Fruit fly (Drosophila melanogaster) whole organism, embryonic: ENCODE measurements around the gene CG32855.

Source experiments
- CG9215 ChIP-seq: fragments of 200-800 bp; sonication (Bioruptor generic); IDR thresholded peaks from 2 replicates; pipeline ENCODE4 v1.3.6; 2022; ENCODE audit warnings: missing biosample characterization, missing genetic modification characterization
- Hey ChIP-seq: fragments of 200-800 bp; sonication (Bioruptor generic); optimal IDR thresholded peaks from 3 replicates; lab custom pipeline; 2018; ENCODE audit warnings: missing biosample characterization, mild to moderate bottlenecking, missing genetic modification characterization
- lola ChIP-seq, 3 experiments: fragments of >200 bp in 2 of 3; fragments of 200-800 bp in 1 of 3; sonication (Bioruptor generic) in 1 of 3; optimal IDR thresholded peaks; 2 replicates each; lab custom pipeline; 2017 to 2019; ENCODE audit warnings: missing biosample characterization in 3 of 3, missing genetic modification characterization in 3 of 3, mild to moderate bottlenecking in 1 of 3, moderate library complexity in 1 of 3

dm6 chr3R:16078247-16078646 lies 2.5 kb downstream of the CG32855 start:
- TF ChIP-seq lola (GFP tag; optimal IDR thresholded peaks at IDR 0.05; lab: Kevin White, UChicago) (no peak), Hey (tag; lab: Kevin White, UChicago) (no peak), CG9215 (GFP tag; lab: Robert Waterston, UW) (no peak)
